Worm (Caenorhabditis elegans) whole organism, L4/young adult: ENCODE results near the gene rpb-9.

ENCODE experiments used
- dao-5 ChIP-seq: sonication (generic microtip); optimal IDR thresholded peaks from 2 replicates; lab custom pipeline; 2016; ENCODE audit warnings: missing genotype, missing genetic modification characterization, moderate library complexity, missing compliant biosample characterization
- him-1 ChIP-seq: sonication (generic microtip); optimal IDR thresholded peaks from 2 replicates; lab custom pipeline; 2016; ENCODE audit warnings: missing genotype, missing genetic modification reagents, missing genetic modification characterization, missing compliant biosample characterization

ce11 chrV:7980993-7981595, 31.1 kb downstream of the rpb-9 start, which contains the start of gene F26D11.1:
- TF ChIP-seq him-1 (no peak), dao-5 (tag; lab: Kevin White, UChicago) (no peak)
